Fruit fly (Drosophila melanogaster) whole organism, embryonic: Measurements from ENCODE around the gene CG9166.

ENCODE experiments used
- Aef1 ChIP-seq: fragments of 200-800 bp; sonication (Bioruptor generic); IDR thresholded peaks from 3 replicates; pipeline ENCODE4 v1.3.6; 2022; ENCODE audit warnings: missing biosample characterization, missing genetic modification characterization
- Atf6 ChIP-seq: fragments of 200-800 bp; sonication (Bioruptor generic); IDR thresholded peaks from 2 replicates; pipeline ENCODE4 v1.3.6; 2022; ENCODE audit warnings: missing biosample characterization, missing genetic modification characterization
- Bdp1 ChIP-seq: fragments of 200-800 bp; sonication (Bioruptor generic); optimal IDR thresholded peaks from 3 replicates; lab custom pipeline; 2016; ENCODE audit warnings: missing biosample characterization, missing genetic modification characterization
- BtbVII ChIP-seq: fragments of 200-800 bp; sonication (Bioruptor generic); optimal IDR thresholded peaks from 3 replicates; lab custom pipeline; 2017; ENCODE audit warnings: missing biosample characterization, mild to moderate bottlenecking, missing genetic modification characterization
- CG10267 ChIP-seq: fragments of 200-800 bp; sonication (Bioruptor generic); optimal IDR thresholded peaks from 2 replicates; lab custom pipeline; 2018; ENCODE audit warnings: missing biosample characterization, mild to moderate bottlenecking, missing genetic modification characterization, moderate library complexity
- CG10431 ChIP-seq: fragments of 200-800 bp; sonication (Bioruptor generic); optimal IDR thresholded peaks from 3 replicates; lab custom pipeline; 2018; ENCODE audit warnings: missing biosample characterization, mild to moderate bottlenecking, missing genetic modification characterization
- CG13424 ChIP-seq: fragments of 200-800 bp; sonication (Bioruptor generic); optimal IDR thresholded peaks from 2 replicates; lab custom pipeline; 2019; ENCODE audit warnings: missing biosample characterization, mild to moderate bottlenecking, missing genetic modification characterization, moderate library complexity
- CG15073 ChIP-seq: fragments of 200-800 bp; sonication (Bioruptor generic); optimal IDR thresholded peaks from 2 replicates; lab custom pipeline; 2016; ENCODE audit warnings: missing biosample characterization, missing genetic modification characterization
- CG16779 ChIP-seq: fragments of 200-800 bp; sonication (Bioruptor generic); IDR thresholded peaks from 2 replicates; pipeline ENCODE4 v1.3.6; 2022; ENCODE audit warnings: missing biosample characterization, missing genetic modification characterization
- CG17612 ChIP-seq: fragments of 200-800 bp; sonication (Bioruptor generic); IDR thresholded peaks from 2 replicates; pipeline ENCODE4 v1.3.6; 2022; ENCODE audit warnings: missing biosample characterization, missing genetic modification characterization
- CG17829 ChIP-seq: fragments of 200-800 bp; optimal IDR thresholded peaks from 2 replicates; lab custom pipeline; 2019; ENCODE audit warnings: missing biosample characterization, mild to moderate bottlenecking, missing genetic modification characterization, moderate library complexity
- CG18011 ChIP-seq: fragments of 200-800 bp; sonication (Bioruptor generic); optimal IDR thresholded peaks from 2 replicates; lab custom pipeline; 2017; ENCODE audit warnings: missing biosample characterization, missing genetic modification characterization, mild to moderate bottlenecking, moderate library complexity, missing genotype
- CG2889 ChIP-seq: fragments of 200-800 bp; sonication (Bioruptor generic); IDR thresholded peaks from 3 replicates; pipeline ENCODE4 v1.3.6; 2022; ENCODE audit warnings: missing biosample characterization, missing genetic modification characterization
- CG32532 ChIP-seq: fragments of 200-800 bp; sonication (Bioruptor generic); IDR thresholded peaks from 2 replicates; pipeline ENCODE4 v1.3.6; 2022; ENCODE audit warnings: missing biosample characterization, missing genetic modification characterization
- CG4328 ChIP-seq: fragments of 200-800 bp; sonication (Bioruptor generic); optimal IDR thresholded peaks from 3 replicates; lab custom pipeline; 2017; ENCODE audit warnings: missing biosample characterization, missing genetic modification reagents, missing genetic modification characterization
- CG4617 ChIP-seq: fragments of 200-800 bp; sonication (Bioruptor generic); optimal IDR thresholded peaks from 3 replicates; lab custom pipeline; 2016; ENCODE audit warnings: missing biosample characterization, missing genetic modification characterization, borderline replicate concordance
- CG7357 ChIP-seq: fragments of 200-800 bp; sonication (Bioruptor generic); IDR thresholded peaks from 3 replicates; pipeline ENCODE4 v1.3.6; 2022; ENCODE audit warnings: missing biosample characterization, missing genetic modification characterization
- CG7745 ChIP-seq: fragments of 200-800 bp; sonication (Bioruptor generic); optimal IDR thresholded peaks from 2 replicates; lab custom pipeline; 2018; ENCODE audit warnings: missing biosample characterization, mild to moderate bottlenecking, missing genetic modification characterization, moderate library complexity
- CG8089 ChIP-seq: fragments of 200-800 bp; sonication (Bioruptor generic); optimal IDR thresholded peaks from 3 replicates; lab custom pipeline; 2016; ENCODE audit warnings: missing biosample characterization, missing genetic modification characterization
- Doc3 ChIP-seq: fragments of 200-800 bp; sonication (Bioruptor generic); IDR thresholded peaks from 3 replicates; pipeline ENCODE4 v1.3.6; 2022; ENCODE audit warnings: missing biosample characterization, missing genetic modification characterization; ENCODE audit not compliant: partially characterized antibody
- Dref ChIP-seq: fragments of 200-800 bp; sonication (Bioruptor generic); IDR thresholded peaks from 2 replicates; pipeline ENCODE4 v1.3.6; 2022; ENCODE audit warnings: missing biosample characterization, missing genetic modification characterization
- ERR ChIP-seq: fragments of 200-800 bp; sonication (Bioruptor generic); optimal IDR thresholded peaks from 2 replicates; lab custom pipeline; 2016; ENCODE audit warnings: missing biosample characterization, missing genetic modification characterization
- Elba2 ChIP-seq: fragments of 200-800 bp; sonication (Bioruptor generic); optimal IDR thresholded peaks from 3 replicates; lab custom pipeline; 2016; ENCODE audit warnings: missing biosample characterization, missing genetic modification characterization
- Ets97D ChIP-seq: fragments of 200-800 bp; sonication (Bioruptor generic); optimal IDR thresholded peaks from 3 replicates; lab custom pipeline; 2016; ENCODE audit warnings: missing biosample characterization, missing genetic modification characterization
- Gsc ChIP-seq: fragments of 200-800 bp; sonication (Bioruptor generic); IDR thresholded peaks from 2 replicates; pipeline ENCODE4 v1.3.6; 2022; ENCODE audit warnings: missing biosample characterization, missing genetic modification characterization
- H15 ChIP-seq: fragments of 200-800 bp; sonication (Bioruptor generic); IDR thresholded peaks from 3 replicates; pipeline ENCODE4 v1.3.6; 2022; ENCODE audit warnings: missing biosample characterization, missing genetic modification characterization
- Hey ChIP-seq: fragments of 200-800 bp; sonication (Bioruptor generic); optimal IDR thresholded peaks from 3 replicates; lab custom pipeline; 2018; ENCODE audit warnings: missing biosample characterization, mild to moderate bottlenecking, missing genetic modification characterization
- MESR4 ChIP-seq: fragments of 200-800 bp; sonication (Bioruptor generic); optimal IDR thresholded peaks from 2 replicates; lab custom pipeline; 2018; ENCODE audit warnings: missing biosample characterization, mild to moderate bottlenecking, missing genetic modification characterization, moderate library complexity
- NC2β ChIP-seq: fragments of 200-800 bp; sonication (Bioruptor generic); optimal IDR thresholded peaks from 2 replicates; lab custom pipeline; 2016; ENCODE audit warnings: missing biosample characterization, missing genetic modification characterization
- Ssrp ChIP-seq: fragments of 200-800 bp; sonication (Bioruptor generic); optimal IDR thresholded peaks from 2 replicates; lab custom pipeline; 2018; ENCODE audit warnings: missing biosample characterization, mild to moderate bottlenecking, missing genetic modification characterization, moderate library complexity
- Xbp1 ChIP-seq: fragments of 200-800 bp; sonication (Bioruptor generic); optimal IDR thresholded peaks from 3 replicates; lab custom pipeline; 2016; ENCODE audit warnings: missing biosample characterization, mild to moderate bottlenecking, missing genetic modification characterization
- br ChIP-seq: fragments of >200 bp; optimal IDR thresholded peaks from 2 replicates; lab custom pipeline; 2017
- cato ChIP-seq: fragments of 200-800 bp; sonication (Bioruptor generic); optimal IDR thresholded peaks from 2 replicates; lab custom pipeline; 2016; ENCODE audit warnings: missing biosample characterization, missing genetic modification characterization, borderline replicate concordance
- cg ChIP-seq: fragments of 200-800 bp; sonication (Bioruptor generic); optimal IDR thresholded peaks from 3 replicates; lab custom pipeline; 2019; ENCODE audit warnings: missing biosample characterization, mild to moderate bottlenecking, missing genetic modification characterization, moderate library complexity
- corto ChIP-seq: fragments of 200-800 bp; sonication (Bioruptor generic); optimal IDR thresholded peaks from 2 replicates; lab custom pipeline; 2016; ENCODE audit warnings: missing biosample characterization, mild to moderate bottlenecking, missing genetic modification characterization, moderate library complexity
- croc ChIP-seq: fragments of 200-800 bp; sonication (Bioruptor generic); conservative IDR thresholded peaks from 3 replicates; pipeline ENCODE4 v1.3.6; 2022; ENCODE audit warnings: missing biosample characterization, missing genetic modification characterization
- dpn ChIP-seq, 2 experiments: fragments of 200-800 bp; sonication (Bioruptor generic); optimal IDR thresholded peaks; 3 replicates each; lab custom pipeline; 2016; ENCODE audit warnings: missing biosample characterization in 2 of 2, missing genetic modification characterization in 2 of 2
- eve ChIP-seq, 2 experiments: fragments of >200 bp; optimal IDR thresholded peaks; 2 replicates each; lab custom pipeline; 2017; ENCODE audit warnings: missing biosample characterization in 2 of 2, missing genetic modification characterization in 2 of 2
- ken ChIP-seq: fragments of 200-800 bp; sonication (Bioruptor generic); IDR thresholded peaks from 3 replicates; pipeline ENCODE4 v1.3.6; 2022; ENCODE audit warnings: missing biosample characterization, missing genetic modification characterization
- lbe ChIP-seq: fragments of 200-800 bp; sonication (Bioruptor generic); optimal IDR thresholded peaks from 2 replicates; lab custom pipeline; 2016; ENCODE audit warnings: missing biosample characterization, mild to moderate bottlenecking, missing genetic modification characterization
- lmd ChIP-seq: fragments of 200-800 bp; sonication (Bioruptor generic); IDR thresholded peaks from 2 replicates; pipeline ENCODE4 v1.3.6; 2022; ENCODE audit warnings: missing biosample characterization, missing genetic modification characterization
- maf-S ChIP-seq: fragments of 200-800 bp; sonication (Bioruptor generic); optimal IDR thresholded peaks from 2 replicates; lab custom pipeline; 2016; ENCODE audit warnings: missing biosample characterization, missing genetic modification characterization
- nom ChIP-seq: fragments of 200-800 bp; sonication (Bioruptor generic); optimal IDR thresholded peaks from 2 replicates; lab custom pipeline; 2017; ENCODE audit warnings: missing biosample characterization, missing genetic modification characterization, mild to moderate bottlenecking, moderate library complexity, missing genetic modification reagents
- phol ChIP-seq: fragments of 200-800 bp; sonication (Bioruptor generic); optimal IDR thresholded peaks from 3 replicates; lab custom pipeline; 2018; ENCODE audit warnings: missing biosample characterization, mild to moderate bottlenecking, missing genetic modification characterization, moderate library complexity
- pita ChIP-seq: fragments of 200-800 bp; sonication (Bioruptor generic); optimal IDR thresholded peaks from 2 replicates; lab custom pipeline; 2017; ENCODE audit warnings: missing biosample characterization, mild to moderate bottlenecking, missing genetic modification characterization
- ranshi ChIP-seq: fragments of 200-800 bp; sonication (Bioruptor generic); IDR thresholded peaks from 2 replicates; pipeline ENCODE4 v1.3.6; 2022; ENCODE audit warnings: missing biosample characterization, missing genetic modification characterization
- stc ChIP-seq: fragments of 200-800 bp; sonication (Bioruptor generic); IDR thresholded peaks from 2 replicates; pipeline ENCODE4 v1.3.6; 2022; ENCODE audit warnings: missing biosample characterization, missing genetic modification characterization
- tna ChIP-seq: fragments of 200-800 bp; sonication (Bioruptor generic); IDR thresholded peaks from 2 replicates; pipeline ENCODE4 v1.3.6; 2022; ENCODE audit warnings: missing biosample characterization, missing genetic modification characterization; ENCODE audit not compliant: partially characterized antibody
- zf30C ChIP-seq: fragments of 200-800 bp; sonication (Bioruptor generic); optimal IDR thresholded peaks from 3 replicates; lab custom pipeline; 2018; ENCODE audit warnings: missing biosample characterization, mild to moderate bottlenecking, missing genetic modification characterization
- zfh1 ChIP-seq: fragments of 200-800 bp; sonication (Bioruptor generic); IDR thresholded peaks from 3 replicates; pipeline ENCODE4 v1.3.6; 2022; ENCODE audit warnings: missing biosample characterization, missing genetic modification characterization
- zfh2 ChIP-seq: fragments of 200-800 bp; sonication (Bioruptor generic); optimal IDR thresholded peaks from 2 replicates; lab custom pipeline; 2016; ENCODE audit warnings: missing biosample characterization, missing genetic modification characterization

The CG9166 gene

dm6 chr3L:1368201-1368617 lies 17.3 kb downstream of the CG9166 start (continued):
- TF ChIP-seq phol (tag; lab: Kevin White, UChicago) (peak; percentile 72), zf30C (GFP tag; lab: Kevin White, UChicago) (no peak), eve (GFP tag; optimal IDR thresholded peaks at IDR 0.05; lab: Kevin White, UChicago) (peak; percentile 73 to 92), ERR (GFP tag; lab: Kevin White, UChicago) (peak; percentile 67), BtbVII (peak; percentile 43), CG7745 (peak; percentile 40), CG10431 (GFP tag; lab: Kevin White, UChicago) (no peak), stc (GFP tag; lab: Robert Waterston, UW) (peak; percentile 85), CG10267 (tag; lab: Kevin White, UChicago) (peak; percentile 76), cato (peak; percentile 53), zfh2 (GFP tag; lab: Kevin White, UChicago) (peak; percentile 56), CG2889 (peak; percentile 84), CG4617 (peak; percentile 46), croc (GFP tag; lab: Robert Waterston, UW) (peak; percentile 79), corto (no peak), H15 (GFP tag; lab: Robert Waterston, UW) (peak; percentile 83), Doc3 (no peak), Ssrp (tag; lab: Kevin White, UChicago) (peak; percentile 66), zfh1 (GFP tag; lab: Robert Waterston, UW) (peak; percentile 97), MESR4 (GFP tag; lab: Kevin White, UChicago) (no peak), Atf6 (GFP tag; lab: Robert Waterston, UW) (peak; percentile 82), pita (GFP tag; lab: Kevin White, UChicago) (no peak), nom (GFP tag; lab: Kevin White, UChicago) (no peak), CG32532 (GFP tag; lab: Robert Waterston, UW) (peak; percentile 90), Dref (GFP tag; lab: Robert Waterston, UW) (0 out of 2 replicates have a peak, but pooled peaks have one; percentile 27), Hey (tag; lab: Kevin White, UChicago) (no peak), CG7357 (GFP tag; lab: Robert Waterston, UW) (peak; percentile 77), CG4328 (no peak), Gsc (peak; percentile 44; the same call in 1 of the 2 replicates), CG8089 (GFP tag; lab: Kevin White, UChicago) (peak; percentile 47), Ets97D (GFP tag; lab: Kevin White, UChicago) (peak; percentile 62), cg (GFP tag; lab: Kevin White, UChicago) (no peak), CG16779 (0 out of 2 replicates have a peak, but pooled peaks have one; percentile 61), maf-S (GFP tag; lab: Kevin White, UChicago) (peak; percentile 75), br (lab: Kevin White, UChicago) (no peak), Xbp1 (GFP tag; lab: Kevin White, UChicago) (peak; percentile 80), lmd (GFP tag; lab: Robert Waterston, UW) (peak; percentile 89), Bdp1 (GFP tag; lab: Kevin White, UChicago) (peak; percentile 32), tna (no peak), Aef1 (peak; percentile 83), ranshi (GFP tag; lab: Robert Waterston, UW) (peak; percentile 90), ken (GFP tag; lab: Robert Waterston, UW) (peak; percentile 78; the same call in 2 of the 3 replicates), CG15073 (GFP tag; lab: Kevin White, UChicago) (no peak), lbe (peak; percentile 74), CG18011 (GFP tag; lab: Kevin White, UChicago) (peak; percentile 42), CG17612 (GFP tag; lab: Robert Waterston, UW) (peak; percentile 63; the same call in 1 of the 2 replicates), CG17829 (tag; lab: Kevin White, UChicago) (peak; percentile 80), NC2β (peak; percentile 60), CG13424 (tag; lab: Kevin White, UChicago) (peak; percentile 65), dpn (GFP tag; optimal IDR thresholded peaks at IDR 0.05; lab: Kevin White, UChicago) (peak; percentile 79 to 84), Elba2 (peak; percentile 76)
